Worm (Caenorhabditis elegans): ENCODE measurements around the gene ipla-1.

DNA sequence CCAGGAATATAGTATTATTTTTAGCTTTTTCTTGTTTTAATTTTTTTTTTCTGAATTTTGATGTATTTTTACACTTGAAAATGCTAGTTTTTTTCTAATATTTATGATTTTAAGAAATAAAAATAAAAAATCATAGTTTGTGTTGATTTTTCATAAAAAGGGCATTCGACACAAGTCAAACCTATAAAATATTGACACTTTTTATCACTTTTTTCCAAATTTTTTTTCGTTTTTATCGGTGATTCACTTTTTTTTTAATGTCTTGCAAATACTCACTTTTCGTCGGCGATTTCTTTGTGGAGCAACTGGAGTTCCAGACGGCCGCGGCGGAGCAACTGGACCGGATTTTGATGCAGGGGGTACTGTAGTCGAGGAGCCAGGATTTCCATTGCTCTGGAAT lies 3.7 kb downstream of the ipla-1 start:
- TF ChIP-seq elt-3 (tag; optimal IDR thresholded peaks at IDR 0.05) (no peak), lsy-2 (tag; optimal IDR thresholded peaks at IDR 0.05) (no peak), nhr-12 (tag; optimal IDR thresholded peaks at IDR 0.05) (no peak), ceh-83 (GFP tag; optimal IDR thresholded peaks at IDR 0.05) (no peak), mep-1 (tag; optimal IDR thresholded peaks at IDR 0.05) (no peak), nhr-237 (tag; optimal IDR thresholded peaks at IDR 0.05) (no peak), unc-62 (GFP tag; optimal IDR thresholded peaks at IDR 0.05) (no peak), lin-13 (tag; optimal IDR thresholded peaks at IDR 0.05) (no peak), nhr-28 (tag; optimal IDR thresholded peaks at IDR 0.05) (no peak)
